Worm (Caenorhabditis elegans) whole organism, L1 larva: ENCODE results near the gene F18E3.11.

Experiments used
- C04F5.9 ChIP-seq: sonication (generic microtip); optimal IDR thresholded peaks from 2 replicates; lab custom pipeline; 2016; ENCODE audit warnings: missing genetic modification characterization, missing compliant biosample characterization
- C16A3.4 ChIP-seq: fragments of 150-350 bp; optimal IDR thresholded peaks from 2 replicates; lab custom pipeline; 2014; ENCODE audit warnings: missing biosample characterization, missing genetic modification characterization
- F16B12.6 ChIP-seq: fragments of 150-350 bp; optimal IDR thresholded peaks from 2 replicates; lab custom pipeline; 2014; ENCODE audit warnings: missing biosample characterization, missing genetic modification characterization
- Y116A8C.19 ChIP-seq: sonication (generic microtip); optimal IDR thresholded peaks from 2 replicates; lab custom pipeline; 2016; ENCODE audit warnings: missing compliant biosample characterization, missing genetic modification characterization, borderline replicate concordance
- aly-2 ChIP-seq: fragments of 150-350 bp; optimal IDR thresholded peaks from 2 replicates; lab custom pipeline; 2014; ENCODE audit warnings: missing biosample characterization, missing genetic modification characterization
- blmp-1 ChIP-seq: fragments of 150-350 bp; optimal IDR thresholded peaks from 2 replicates; lab custom pipeline; 2014; ENCODE audit warnings: missing biosample characterization, missing genetic modification characterization
- ceh-90 ChIP-seq: sonication (generic microtip); optimal IDR thresholded peaks from 2 replicates; lab custom pipeline; 2016; ENCODE audit warnings: missing genetic modification characterization, missing compliant biosample characterization
- ces-1 ChIP-seq: fragments of 150-350 bp; optimal IDR thresholded peaks from 2 replicates; lab custom pipeline; 2014; ENCODE audit warnings: missing biosample characterization, missing genetic modification reagents, missing genetic modification characterization
- dpl-1 ChIP-seq, 3 experiments: fragments of 150-350 bp in 2 of 3; sonication (generic microtip) in 1 of 3; optimal IDR thresholded peaks; 2 replicates each; lab custom pipeline; 2014 to 2017; ENCODE audit warnings: missing biosample characterization in 3 of 3, missing genetic modification characterization in 3 of 3, missing genetic modification reagents in 3 of 3
- efl-1 ChIP-seq, 4 experiments: fragments of 150-350 bp; optimal IDR thresholded peaks in 3 of 4; peaks in 1 of 4; 1 replicate in 1 of 4; 2 replicates in 3 of 4; lab custom pipeline; 2014; ENCODE audit warnings: missing biosample characterization in 2 of 4, missing genetic modification characterization in 2 of 4, missing genetic modification reagents in 2 of 4
- efl-3 ChIP-seq: fragments of 200-800 bp; sonication (Bioruptor generic); optimal IDR thresholded peaks from 2 replicates; lab custom pipeline; 2018; ENCODE audit warnings: mild to moderate bottlenecking, missing genetic modification characterization, missing compliant biosample characterization
- egl-13 ChIP-seq: sonication (generic microtip); optimal IDR thresholded peaks from 2 replicates; lab custom pipeline; 2016; ENCODE audit warnings: missing genotype, missing genetic modification reagents, missing genetic modification characterization, missing compliant biosample characterization
- elt-3 ChIP-seq, 6 experiments: fragments of 150-350 bp in 1 of 6; sonication (generic microtip); optimal IDR thresholded peaks; 2 replicates each; lab custom pipeline; 2017 to 2018; ENCODE audit warnings: missing biosample characterization in 6 of 6, missing genetic modification characterization in 6 of 6, inconsistent platforms in 1 of 6
- ets-5 ChIP-seq: fragments of 200-800 bp; sonication (Bioruptor generic); IDR thresholded peaks from 2 replicates; pipeline ENCODE4 v1.3.6; 2022; ENCODE audit warnings: missing genetic modification characterization, missing compliant biosample characterization
- fos-1 ChIP-seq: fragments of 150-350 bp; optimal IDR thresholded peaks from 2 replicates; lab custom pipeline; 2014; ENCODE audit warnings: missing biosample characterization, missing genetic modification characterization
- hlh-17 ChIP-seq: fragments of 200-800 bp; sonication (Bioruptor generic); optimal IDR thresholded peaks from 2 replicates; lab custom pipeline; 2018; ENCODE audit warnings: missing genetic modification characterization, mild to moderate bottlenecking, missing compliant biosample characterization, moderate library complexity, borderline replicate concordance
- hpl-2 ChIP-seq: fragments of 150-350 bp; optimal IDR thresholded peaks from 2 replicates; lab custom pipeline; 2014; ENCODE audit warnings: missing biosample characterization, missing genetic modification reagents, missing genetic modification characterization
- irx-1 ChIP-seq: sonication (generic microtip); optimal IDR thresholded peaks from 2 replicates; lab custom pipeline; 2016; ENCODE audit warnings: missing genetic modification characterization, missing compliant biosample characterization
- isw-1 ChIP-seq: fragments of 200-800 bp; sonication (Bioruptor generic); IDR thresholded peaks from 2 replicates; pipeline ENCODE4 v1.3.6; 2022; ENCODE audit warnings: missing genetic modification characterization, missing compliant biosample characterization
- lin-13 ChIP-seq: fragments of 150-350 bp; optimal IDR thresholded peaks from 2 replicates; lab custom pipeline; 2014; ENCODE audit warnings: missing biosample characterization, missing genetic modification reagents, missing genetic modification characterization
- lin-14 ChIP-seq: fragments of 200-800 bp; sonication (Bioruptor generic); optimal IDR thresholded peaks from 2 replicates; lab custom pipeline; 2018; ENCODE audit warnings: mild to moderate bottlenecking, missing genetic modification characterization, moderate library complexity, missing compliant biosample characterization
- lin-35 ChIP-seq, 2 experiments: fragments of 150-350 bp; optimal IDR thresholded peaks; 2 replicates each; lab custom pipeline; 2014; ENCODE audit warnings: missing biosample characterization in 2 of 2, missing genetic modification characterization in 2 of 2, missing genetic modification reagents in 2 of 2
- mab-9 ChIP-seq: fragments of 200-800 bp; sonication (Bioruptor generic); IDR thresholded peaks from 2 replicates; pipeline ENCODE4 v1.3.6; 2022; ENCODE audit warnings: missing genetic modification reagents, missing genetic modification characterization, missing compliant biosample characterization
- mdl-1 ChIP-seq, 2 experiments: fragments of 150-350 bp; optimal IDR thresholded peaks; 2 replicates each; lab custom pipeline; 2014 to 2017; ENCODE audit warnings: missing biosample characterization in 2 of 2, missing genetic modification characterization in 2 of 2, inconsistent platforms in 1 of 2
- mep-1 ChIP-seq: fragments of 150-350 bp; optimal IDR thresholded peaks from 2 replicates; lab custom pipeline; 2014; ENCODE audit warnings: missing biosample characterization, missing genetic modification characterization
- nhr-12 ChIP-seq: sonication (generic microtip); optimal IDR thresholded peaks from 2 replicates; lab custom pipeline; 2017; ENCODE audit warnings: missing biosample characterization, missing genetic modification characterization
- nhr-20 ChIP-seq: sonication (generic microtip); optimal IDR thresholded peaks from 2 replicates; lab custom pipeline; 2016; ENCODE audit warnings: mild to moderate bottlenecking, missing genetic modification characterization, missing compliant biosample characterization
- nhr-28 ChIP-seq: fragments of 150-350 bp; optimal IDR thresholded peaks from 2 replicates; lab custom pipeline; 2014; ENCODE audit warnings: missing biosample characterization, missing genetic modification characterization
- nhr-47 ChIP-seq: sonication (generic microtip); optimal IDR thresholded peaks from 2 replicates; lab custom pipeline; 2016; ENCODE audit warnings: mild to moderate bottlenecking, missing genetic modification characterization, moderate library complexity, missing compliant biosample characterization
- nhr-71 ChIP-seq: sonication (generic microtip); optimal IDR thresholded peaks from 2 replicates; lab custom pipeline; 2016; ENCODE audit warnings: mild to moderate bottlenecking, missing genetic modification characterization, moderate library complexity, missing compliant biosample characterization
- nhr-84 ChIP-seq: sonication (generic microtip); optimal IDR thresholded peaks from 2 replicates; lab custom pipeline; 2017; ENCODE audit warnings: missing biosample characterization, missing genetic modification characterization
- pag-3 ChIP-seq: sonication (generic microtip); optimal IDR thresholded peaks from 2 replicates; lab custom pipeline; 2017; ENCODE audit warnings: missing genetic modification characterization, mild to moderate bottlenecking, missing compliant biosample characterization, antibody characterized with exemption, borderline replicate concordance; ENCODE audit not compliant: insufficient read depth
- pax-3 ChIP-seq: fragments of 200-800 bp; sonication (Bioruptor generic); optimal IDR thresholded peaks from 2 replicates; lab custom pipeline; 2018; ENCODE audit warnings: mild to moderate bottlenecking, missing genetic modification characterization, moderate library complexity, missing compliant biosample characterization
- skn-1 ChIP-seq: fragments of 150-350 bp; optimal IDR thresholded peaks from 2 replicates; lab custom pipeline; 2014; ENCODE audit warnings: missing biosample characterization, missing genetic modification characterization
- snpc-4 ChIP-seq: fragments of 150-350 bp; optimal IDR thresholded peaks from 2 replicates; lab custom pipeline; 2014; ENCODE audit warnings: missing biosample characterization, missing genetic modification characterization
- sptf-1 ChIP-seq: fragments of 150-350 bp; optimal IDR thresholded peaks from 2 replicates; lab custom pipeline; 2014; ENCODE audit warnings: missing biosample characterization, missing genetic modification characterization
- tbx-2 ChIP-seq: sonication (generic microtip); optimal IDR thresholded peaks from 2 replicates; lab custom pipeline; 2016; ENCODE audit warnings: missing genetic modification characterization, missing compliant biosample characterization
- unc-62 ChIP-seq: fragments of 150-350 bp; optimal IDR thresholded peaks from 2 replicates; lab custom pipeline; 2014; ENCODE audit warnings: missing biosample characterization, missing genetic modification reagents, missing genetic modification characterization
- vab-15 ChIP-seq: sonication (generic microtip); optimal IDR thresholded peaks from 2 replicates; lab custom pipeline; 2017; ENCODE audit warnings: missing genotype, mild to moderate bottlenecking, missing genetic modification characterization, missing compliant biosample characterization
- xbp-1 ChIP-seq: sonication (generic microtip); optimal IDR thresholded peaks from 2 replicates; lab custom pipeline; 2016; ENCODE audit warnings: missing genetic modification characterization, missing compliant biosample characterization
- zip-4 ChIP-seq: fragments of 200-800 bp; sonication (Bioruptor generic); optimal IDR thresholded peaks from 2 replicates; lab custom pipeline; 2018; ENCODE audit warnings: mild to moderate bottlenecking, missing genetic modification characterization, moderate library complexity, missing compliant biosample characterization
- ztf-11 ChIP-seq, 2 experiments: sonication (generic microtip); optimal IDR thresholded peaks; 2 replicates each; lab custom pipeline; 2016 to 2017; ENCODE audit warnings: missing genetic modification characterization in 2 of 2, missing biosample characterization in 1 of 2, missing compliant biosample characterization in 1 of 2

F18E3.11 gene

ce11 chrV:7415780-7416428 is 2.6 kb downstream of the F18E3.11 start, which contains the start of gene F18E3.13 (continued):
- TF ChIP-seq efl-1 (optimal IDR thresholded peaks at IDR 0.05; lab: Kevin White, UChicago) (no peak), efl-1 (GFP tag; optimal IDR thresholded peaks at IDR 0.05 in 1 of 2; lab: Kevin White, UChicago) (peak in 1 of 2 experiments; percentile 89), pag-3 (no peak), skn-1 (tag; lab: Kevin White, UChicago) (peak; percentile 65), C16A3.4 (tag; lab: Kevin White, UChicago) (peak; percentile 43), vab-15 (tag; lab: Kevin White, UChicago) (no peak), lin-13 (GFP tag; lab: Kevin White, UChicago) (no peak), isw-1 (GFP tag; lab: Robert Waterston, UW) (no peak), unc-62 (GFP tag; lab: Kevin White, UChicago) (no peak), C04F5.9 (tag; lab: Kevin White, UChicago) (no peak), tbx-2 (peak; percentile 70), nhr-20 (tag; lab: Kevin White, UChicago) (peak; percentile 95), lin-35 (GFP tag; optimal IDR thresholded peaks at IDR 0.05; lab: Kevin White, UChicago) (peak in 1 of 2 experiments; percentile 69), lin-14 (GFP tag; lab: Kevin White, UChicago) (peak; percentile 71), blmp-1 (peak; percentile 90), irx-1 (tag; lab: Kevin White, UChicago) (no peak), efl-3 (GFP tag; lab: Kevin White, UChicago) (no peak), nhr-47 (tag; lab: Kevin White, UChicago) (peak; percentile 34), mab-9 (GFP tag; lab: Robert Waterston, UW) (no peak), hpl-2 (no peak), snpc-4 (tag; lab: Kevin White, UChicago) (no peak), mdl-1 (tag; optimal IDR thresholded peaks at IDR 0.05; lab: Kevin White, UChicago) (peak in 1 of 2 experiments; percentile 83), nhr-71 (tag; lab: Kevin White, UChicago) (peak; percentile 88), nhr-28 (tag; lab: Kevin White, UChicago) (no peak)

- TF ChIP-seq zip-4 (GFP tag; lab: Kevin White, UChicago) (no peak), lin-35 (GFP tag; optimal IDR thresholded peaks at IDR 0.05; lab: Kevin White, UChicago) (peak in 1 of 2 experiments; percentile 17), irx-1 (tag; lab: Kevin White, UChicago) (no peak)
Measured at ce11 chrV:7416569-7416968, 3.3 kb downstream of the F18E3.11 start.

ce11 chrV:7417018-7417716 is 3.9 kb downstream of the F18E3.11 start, which contains the start of gene srw-67:
Gene srw-67 (plus strand): TSS chrV:7417660.
- TF ChIP-seq ets-5 (GFP tag; lab: Robert Waterston, UW) (no peak), dpl-1 (GFP tag; optimal IDR thresholded peaks at IDR 0.05; lab: Kevin White, UChicago) (no peak), elt-3 (tag; optimal IDR thresholded peaks at IDR 0.05; lab: Kevin White, UChicago) (peak in 1 of 6 experiments; percentile 33), mep-1 (tag; lab: Kevin White, UChicago) (no peak), C04F5.9 (tag; lab: Kevin White, UChicago) (no peak), xbp-1 (tag; lab: Kevin White, UChicago) (no peak), efl-1 (optimal IDR thresholded peaks at IDR 0.05; lab: Kevin White, UChicago) (no peak), efl-1 (GFP tag; optimal IDR thresholded peaks at IDR 0.05 in 1 of 2; lab: Kevin White, UChicago) (peak in 1 of 2 experiments; percentile 41), ces-1 (GFP tag; lab: Kevin White, UChicago) (no peak), blmp-1 (peak; percentile 14), fos-1 (tag; lab: Kevin White, UChicago) (no peak)

ce11 chrV:7420162-7420561 is 6.9 kb downstream of the F18E3.11 start, which contains the start of gene srxa-4:
Gene srxa-4 (plus strand): TSS chrV:7420462.
- TF ChIP-seq nhr-84: no peak
- no peak for TF ChIP-seq nhr-12 (tag; lab: Kevin White, UChicago)
- TF ChIP-seq aly-2: no peak
- no peak for TF ChIP-seq isw-1 (GFP tag; lab: Robert Waterston, UW)
- no peak for TF ChIP-seq irx-1 (tag; lab: Kevin White, UChicago)
- TF ChIP-seq ztf-11 (tag; optimal IDR thresholded peaks at IDR 0.05; lab: Kevin White, UChicago): no peak
- no peak for TF ChIP-seq Y116A8C.19 (tag; lab: Kevin White, UChicago)
- TF ChIP-seq ceh-90 (tag; lab: Kevin White, UChicago): no peak
- no peak for TF ChIP-seq pax-3 (tag; lab: Kevin White, UChicago)
- no peak for TF ChIP-seq nhr-28 (tag; lab: Kevin White, UChicago)
- no peak for TF ChIP-seq egl-13 (tag; lab: Kevin White, UChicago)
- TF ChIP-seq skn-1 (tag; lab: Kevin White, UChicago): no peak
- no peak for TF ChIP-seq F16B12.6 (tag; lab: Kevin White, UChicago)
- TF ChIP-seq mab-9 (GFP tag; lab: Robert Waterston, UW): no peak
- TF ChIP-seq hlh-17 (GFP tag; lab: Kevin White, UChicago): no peak
- TF ChIP-seq lin-13 (GFP tag; lab: Kevin White, UChicago): no peak
- no peak for TF ChIP-seq sptf-1
